Fruit fly (Drosophila melanogaster) whole organism, embryonic: ENCODE data around the gene WRNexo.

Experiments used
- Ada2b ChIP-seq: fragments of 200-800 bp; sonication (Bioruptor generic); IDR thresholded peaks from 2 replicates; pipeline ENCODE4 v1.3.6; 2022; ENCODE audit warnings: missing biosample characterization, missing genetic modification characterization
- Antp ChIP-seq: fragments of 200-800 bp; sonication (Bioruptor generic); optimal IDR thresholded peaks from 3 replicates; lab custom pipeline; 2016; ENCODE audit warnings: missing biosample characterization, missing genetic modification characterization
- BEAF-32 ChIP-seq: fragments of 200-800 bp; sonication (Bioruptor generic); optimal IDR thresholded peaks from 3 replicates; lab custom pipeline; 2017; ENCODE audit warnings: missing biosample characterization, missing genetic modification characterization, mild to moderate bottlenecking, moderate library complexity, missing genetic modification reagents
- CG10209 ChIP-seq: fragments of 200-800 bp; sonication (Bioruptor generic); optimal IDR thresholded peaks from 3 replicates; lab custom pipeline; 2017; ENCODE audit warnings: missing biosample characterization, mild to moderate bottlenecking, missing genetic modification characterization, missing genetic modification reagents
- CG10462 ChIP-seq: fragments of 200-800 bp; sonication (Bioruptor generic); optimal IDR thresholded peaks from 2 replicates; lab custom pipeline; 2016; ENCODE audit warnings: missing biosample characterization, missing genetic modification characterization
- CG11723 ChIP-seq: fragments of 200-800 bp; sonication (Bioruptor generic); optimal IDR thresholded peaks from 2 replicates; lab custom pipeline; 2017; ENCODE audit warnings: missing biosample characterization, mild to moderate bottlenecking, missing genetic modification characterization
- CG14667 ChIP-seq: fragments of 200-800 bp; sonication (Bioruptor generic); IDR thresholded peaks from 2 replicates; pipeline ENCODE4 v1.3.6; 2022; ENCODE audit warnings: missing biosample characterization, missing genetic modification characterization
- CG15479 ChIP-seq: fragments of 200-800 bp; sonication (Bioruptor generic); optimal IDR thresholded peaks from 3 replicates; lab custom pipeline; 2019; ENCODE audit warnings: missing biosample characterization, mild to moderate bottlenecking, missing genetic modification characterization, moderate library complexity
- CG16815 ChIP-seq: fragments of 200-800 bp; sonication (Bioruptor generic); optimal IDR thresholded peaks from 3 replicates; lab custom pipeline; 2017; ENCODE audit warnings: missing biosample characterization, mild to moderate bottlenecking, missing genetic modification characterization
- CG17612 ChIP-seq: fragments of 200-800 bp; sonication (Bioruptor generic); IDR thresholded peaks from 2 replicates; pipeline ENCODE4 v1.3.6; 2022; ENCODE audit warnings: missing biosample characterization, missing genetic modification characterization
- CG18262 ChIP-seq: fragments of 200-800 bp; optimal IDR thresholded peaks from 3 replicates; lab custom pipeline; 2019; ENCODE audit warnings: missing biosample characterization, mild to moderate bottlenecking, missing genetic modification characterization, moderate library complexity
- CG18599 ChIP-seq: fragments of 200-800 bp; sonication (Bioruptor generic); optimal IDR thresholded peaks from 3 replicates; lab custom pipeline; 2017; ENCODE audit warnings: missing biosample characterization, missing genetic modification characterization, mild to moderate bottlenecking, moderate library complexity, missing genetic modification reagents
- CG2889 ChIP-seq: fragments of 200-800 bp; sonication (Bioruptor generic); IDR thresholded peaks from 3 replicates; pipeline ENCODE4 v1.3.6; 2022; ENCODE audit warnings: missing biosample characterization, missing genetic modification characterization
- CG33557 ChIP-seq: fragments of 200-800 bp; sonication (Bioruptor generic); optimal IDR thresholded peaks from 2 replicates; lab custom pipeline; 2019; ENCODE audit warnings: missing biosample characterization, mild to moderate bottlenecking, missing genetic modification characterization, moderate library complexity
- CG4360 ChIP-seq: fragments of 200-800 bp; sonication (Bioruptor generic); IDR thresholded peaks from 2 replicates; pipeline ENCODE4 v1.3.6; 2022; ENCODE audit warnings: missing biosample characterization, missing genetic modification characterization
- CG6272 ChIP-seq: fragments of 200-800 bp; sonication (Bioruptor generic); IDR thresholded peaks from 2 replicates; pipeline ENCODE4 v1.3.6; 2022; ENCODE audit warnings: missing biosample characterization, missing genetic modification characterization
- CG7963 ChIP-seq: fragments of 200-800 bp; sonication (Bioruptor generic); IDR thresholded peaks from 3 replicates; pipeline ENCODE4 v1.3.6; 2022; ENCODE audit warnings: missing biosample characterization, missing genetic modification characterization; ENCODE audit not compliant: partially characterized antibody
- CG8359 ChIP-seq: fragments of 200-800 bp; sonication (Bioruptor generic); optimal IDR thresholded peaks from 2 replicates; lab custom pipeline; 2017; ENCODE audit warnings: missing biosample characterization, mild to moderate bottlenecking, missing genetic modification characterization, borderline replicate concordance
- CG9215 ChIP-seq: fragments of 200-800 bp; sonication (Bioruptor generic); IDR thresholded peaks from 2 replicates; pipeline ENCODE4 v1.3.6; 2022; ENCODE audit warnings: missing biosample characterization, missing genetic modification characterization
- CHES-1-like ChIP-seq: fragments of 200-800 bp; sonication (Bioruptor generic); optimal IDR thresholded peaks from 2 replicates; lab custom pipeline; 2016; ENCODE audit warnings: missing biosample characterization, missing genetic modification characterization
- CkIIα-i1 ChIP-seq: fragments of 200-800 bp; sonication (Bioruptor generic); IDR thresholded peaks from 2 replicates; pipeline ENCODE4 v1.3.6; 2022; ENCODE audit warnings: missing biosample characterization, missing genetic modification characterization
- Dek ChIP-seq: fragments of 200-800 bp; sonication (Bioruptor generic); optimal IDR thresholded peaks from 3 replicates; lab custom pipeline; 2019; ENCODE audit warnings: missing biosample characterization, mild to moderate bottlenecking, missing genetic modification characterization, moderate library complexity
- Ets65A ChIP-seq: fragments of 200-800 bp; sonication (Bioruptor generic); peaks from one replicate; lab custom pipeline; 2016; ENCODE audit warnings: missing biosample characterization, missing genetic modification characterization
- HLH4C ChIP-seq: fragments of 200-800 bp; sonication (Bioruptor generic); IDR thresholded peaks from 3 replicates; pipeline ENCODE4 v1.3.6; 2022; ENCODE audit warnings: missing biosample characterization, missing genetic modification characterization; ENCODE audit not compliant: partially characterized antibody
- Hr51 ChIP-seq, 2 experiments: fragments of 200-800 bp; sonication (Bioruptor generic); optimal IDR thresholded peaks; 2 replicates in 1 of 2; 3 replicates in 1 of 2; lab custom pipeline; 2016 to 2018; ENCODE audit warnings: missing biosample characterization in 2 of 2, missing genetic modification characterization in 2 of 2, mild to moderate bottlenecking in 1 of 2, moderate library complexity in 1 of 2
- Jarid2 ChIP-seq: fragments of 200-800 bp; sonication (Bioruptor generic); optimal IDR thresholded peaks from 3 replicates; lab custom pipeline; 2017; ENCODE audit warnings: mild to moderate bottlenecking, missing biosample characterization, missing genetic modification reagents, missing genetic modification characterization
- Lpt ChIP-seq: fragments of >200 bp; optimal IDR thresholded peaks from 2 replicates; lab custom pipeline; 2018; ENCODE audit warnings: missing biosample characterization, missing genetic modification characterization
- Myb ChIP-seq: fragments of 200-800 bp; sonication (Bioruptor generic); optimal IDR thresholded peaks from 2 replicates; lab custom pipeline; 2016; ENCODE audit warnings: missing biosample characterization, missing genetic modification characterization
- NFAT ChIP-seq: fragments of 200-800 bp; sonication (Bioruptor generic); IDR thresholded peaks from 2 replicates; pipeline ENCODE4 v1.3.6; 2022; ENCODE audit warnings: missing biosample characterization, missing genetic modification characterization
- Taf1 ChIP-seq: fragments of 200-800 bp; sonication (Bioruptor generic); IDR thresholded peaks from 2 replicates; pipeline ENCODE4 v1.3.6; 2022; ENCODE audit warnings: missing biosample characterization, missing genetic modification characterization
- Usf ChIP-seq: fragments of 200-800 bp; sonication (Bioruptor generic); optimal IDR thresholded peaks from 2 replicates; lab custom pipeline; 2017; ENCODE audit warnings: missing genotype, missing biosample characterization, missing genetic modification characterization
- ara ChIP-seq: fragments of 200-800 bp; sonication (Bioruptor generic); IDR thresholded peaks from 2 replicates; pipeline ENCODE4 v1.3.6; 2022; ENCODE audit warnings: missing biosample characterization, missing genetic modification characterization
- az2 ChIP-seq: fragments of 200-800 bp; sonication (Bioruptor generic); optimal IDR thresholded peaks from 3 replicates; lab custom pipeline; 2016; ENCODE audit warnings: missing biosample characterization, missing genetic modification characterization
- cato ChIP-seq: fragments of 200-800 bp; sonication (Bioruptor generic); optimal IDR thresholded peaks from 2 replicates; lab custom pipeline; 2016; ENCODE audit warnings: missing biosample characterization, missing genetic modification characterization, borderline replicate concordance
- chif ChIP-seq, 2 experiments: fragments of 200-800 bp; sonication (Bioruptor generic); optimal IDR thresholded peaks; 3 replicates each; lab custom pipeline; 2016; ENCODE audit warnings: missing biosample characterization in 2 of 2, missing genetic modification characterization in 2 of 2
- corto ChIP-seq: fragments of 200-800 bp; sonication (Bioruptor generic); optimal IDR thresholded peaks from 2 replicates; lab custom pipeline; 2016; ENCODE audit warnings: missing biosample characterization, mild to moderate bottlenecking, missing genetic modification characterization, moderate library complexity
- crc ChIP-seq: fragments of 200-800 bp; sonication (Bioruptor generic); optimal IDR thresholded peaks from 2 replicates; lab custom pipeline; 2016; ENCODE audit warnings: missing biosample characterization, missing genetic modification characterization
- dm ChIP-seq: fragments of 200-800 bp; sonication (Bioruptor generic); optimal IDR thresholded peaks from 3 replicates; lab custom pipeline; 2016; ENCODE audit warnings: missing biosample characterization, missing genetic modification characterization
- fd64A ChIP-seq: fragments of 200-800 bp; sonication (Bioruptor generic); optimal IDR thresholded peaks from 3 replicates; lab custom pipeline; 2018; ENCODE audit warnings: missing biosample characterization, mild to moderate bottlenecking, missing genetic modification characterization
- fu2 ChIP-seq: fragments of 200-800 bp; sonication (Bioruptor generic); optimal IDR thresholded peaks from 2 replicates; lab custom pipeline; 2016; ENCODE audit warnings: missing biosample characterization, missing genetic modification characterization
- jumu ChIP-seq: fragments of 200-800 bp; sonication (Bioruptor generic); optimal IDR thresholded peaks from 3 replicates; lab custom pipeline; 2016; ENCODE audit warnings: missing biosample characterization, missing genetic modification characterization
- odd ChIP-seq: fragments of 200-800 bp; sonication (Bioruptor generic); optimal IDR thresholded peaks from 2 replicates; lab custom pipeline; 2017; ENCODE audit warnings: missing biosample characterization, mild to moderate bottlenecking, missing genetic modification characterization
- prd ChIP-seq, 3 experiments: fragments of >200 bp in 2 of 3; fragments of 200-800 bp in 1 of 3; sonication (Bioruptor generic) in 1 of 3; optimal IDR thresholded peaks in 2 of 3; IDR thresholded peaks in 1 of 3; 2 replicates in 2 of 3; 3 replicates in 1 of 3; pipeline versions ENCODE4 v1.3.6 to Lab custom; 2017 to 2022; ENCODE audit warnings: missing biosample characterization in 1 of 3, missing genetic modification characterization in 1 of 3
- sens-2 ChIP-seq: fragments of 200-800 bp; sonication (Bioruptor generic); IDR thresholded peaks from 2 replicates; pipeline ENCODE4 v1.3.6; 2022; ENCODE audit warnings: missing biosample characterization, missing genetic modification characterization
- sna ChIP-seq: fragments of 200-800 bp; sonication (Bioruptor generic); IDR thresholded peaks from 2 replicates; pipeline ENCODE4 v1.3.6; 2022; ENCODE audit warnings: missing biosample characterization, missing genetic modification characterization; ENCODE audit not compliant: partially characterized antibody
- so ChIP-seq: fragments of 200-800 bp; sonication (Bioruptor generic); IDR thresholded peaks from 3 replicates; pipeline ENCODE4 v1.3.6; 2022; ENCODE audit warnings: missing biosample characterization, missing genetic modification characterization
- sqz ChIP-seq: fragments of 200-800 bp; sonication (Bioruptor generic); optimal IDR thresholded peaks from 3 replicates; lab custom pipeline; 2018; ENCODE audit warnings: missing biosample characterization, mild to moderate bottlenecking, missing genetic modification characterization

The WRNexo gene

DNA sequence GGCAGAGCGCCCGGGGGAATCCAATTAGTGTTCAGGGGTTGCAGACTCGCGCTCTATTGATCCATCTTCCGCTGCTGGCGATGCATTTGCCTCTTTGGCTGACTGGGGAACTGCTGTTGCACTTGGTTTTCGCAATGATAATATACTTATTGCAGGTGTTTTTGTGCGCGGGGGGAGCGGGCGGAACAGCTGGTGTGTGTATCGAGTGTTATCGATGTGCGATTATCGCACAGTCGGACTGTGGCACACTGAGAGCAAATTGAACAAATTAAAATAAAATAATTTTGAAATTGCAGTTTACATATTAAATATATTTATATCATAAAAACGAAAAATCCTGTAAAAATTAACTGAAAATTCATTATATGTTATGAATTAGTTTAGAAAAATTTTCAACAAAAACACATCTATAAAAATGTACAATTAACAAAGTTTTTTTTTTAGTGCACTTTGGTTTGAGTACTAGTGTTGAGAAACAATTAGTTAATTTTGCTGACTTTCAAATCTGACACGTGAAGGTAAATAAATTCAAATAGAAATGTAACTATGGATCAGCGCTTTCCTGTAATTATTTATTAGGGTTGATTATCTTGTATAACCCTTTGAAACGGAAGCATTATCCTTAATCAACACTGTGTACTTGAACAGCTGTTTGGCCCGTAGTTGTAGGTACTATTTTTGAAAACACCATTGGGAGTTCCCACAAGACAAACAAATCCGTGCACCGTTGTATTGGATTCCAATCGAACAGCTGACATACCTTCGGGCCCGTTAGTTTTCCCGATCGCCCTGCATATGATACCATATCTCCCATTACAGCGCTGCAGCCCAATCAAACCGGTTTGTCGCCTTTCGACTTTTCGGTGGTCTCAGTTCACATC, 36.8 kb upstream of the WRNexo start, which contains the start of the genes Wdr37 and koko (continued):
- TF ChIP-seq HLH4C (GFP tag; lab: Robert Waterston, UW): peak; percentile 64; the same call in 2 of the 3 replicates
- TF ChIP-seq Hr51 (GFP tag; optimal IDR thresholded peaks at IDR 0.05; lab: Kevin White, UChicago): peak; percentile 80 to 98
- peak; percentile 97 for TF ChIP-seq ara
- peak; percentile 95 for TF ChIP-seq CG2889 (GFP tag; lab: Robert Waterston, UW)
- peak; percentile 93 for TF ChIP-seq NFAT (GFP tag; lab: Robert Waterston, UW)
- peak; percentile 35; the same call in 1 of the 3 replicates for TF ChIP-seq CG7963 (GFP tag; lab: Robert Waterston, UW)
- peak; percentile 92 for TF ChIP-seq Usf
- TF ChIP-seq corto (GFP tag; lab: Kevin White, UChicago): peak; percentile 79
- TF ChIP-seq sens-2 (GFP tag; lab: Robert Waterston, UW): peak; percentile 78
- peak; percentile 93 for TF ChIP-seq Taf1 (GFP tag; lab: Robert Waterston, UW)
- peak; percentile 97 for TF ChIP-seq az2 (GFP tag; lab: Kevin White, UChicago)
- peak; percentile 96 for TF ChIP-seq CG33557 (GFP tag; lab: Kevin White, UChicago)
- no peak for TF ChIP-seq Lpt (GFP tag; lab: Kevin White, UChicago)
- peak; percentile 53 for TF ChIP-seq dm
- peak; percentile 95 for TF ChIP-seq Ets65A (GFP tag; lab: Kevin White, UChicago)
- TF ChIP-seq crc (GFP tag; lab: Kevin White, UChicago): peak; percentile 74
- TF ChIP-seq sna: peak; percentile 60
- peak; percentile 35 to 85 for TF ChIP-seq chif (GFP tag; optimal IDR thresholded peaks at IDR 0.05; lab: Kevin White, UChicago)
- peak; percentile 97 for TF ChIP-seq CG9215
- TF ChIP-seq CHES-1-like (GFP tag; lab: Kevin White, UChicago): peak; percentile 70
- TF ChIP-seq CG15479 (GFP tag; lab: Kevin White, UChicago): peak; percentile 63
- TF ChIP-seq CG8359: peak; percentile 76
- TF ChIP-seq CG6272 (GFP tag; lab: Robert Waterston, UW): peak; percentile 97
- TF ChIP-seq CkIIα-i1 (GFP tag; lab: Robert Waterston, UW): peak; percentile 79
- TF ChIP-seq Ada2b: peak; percentile 95
- TF ChIP-seq CG14667 (GFP tag; lab: Robert Waterston, UW): peak; percentile 99
- TF ChIP-seq CG4360 (GFP tag; lab: Robert Waterston, UW): peak; percentile 60; the same call in 1 of the 2 replicates
- TF ChIP-seq jumu: peak; percentile 55
- peak; percentile 96 for TF ChIP-seq CG18599 (GFP tag; lab: Kevin White, UChicago)
- TF ChIP-seq CG17612: peak; percentile 94
- peak; percentile 81 for TF ChIP-seq Antp (GFP tag; lab: Kevin White, UChicago)
- TF ChIP-seq Myb: peak; percentile 51
- TF ChIP-seq Jarid2 (GFP tag; lab: Kevin White, UChicago): peak; percentile 63
- peak; percentile 88 for TF ChIP-seq odd
- TF ChIP-seq CG16815 (GFP tag; lab: Kevin White, UChicago): peak; percentile 96
- TF ChIP-seq CG11723 (GFP tag; lab: Kevin White, UChicago): peak; percentile 86
- TF ChIP-seq CG10209 (GFP tag; lab: Kevin White, UChicago): peak; percentile 96
- TF ChIP-seq cato: peak; percentile 94
- peak; percentile 98 for TF ChIP-seq CG18262 (tag; lab: Kevin White, UChicago)
- TF ChIP-seq fu2: peak; percentile 52
- peak; percentile 19 for TF ChIP-seq fd64A
- peak; percentile 97 for TF ChIP-seq Dek (tag; lab: Kevin White, UChicago)
- no peak for TF ChIP-seq prd (optimal IDR thresholded peaks at IDR 0.05; lab: Kevin White, UChicago)
- peak; percentile 99 for TF ChIP-seq prd (GFP tag; IDR thresholded peaks at IDR 0.05; lab: Robert Waterston, UW)
- TF ChIP-seq CG10462: peak; percentile 94
- peak; percentile 93 for TF ChIP-seq sqz (GFP tag; lab: Kevin White, UChicago)
- peak; percentile 90 for TF ChIP-seq so
- TF ChIP-seq BEAF-32 (GFP tag; lab: Kevin White, UChicago): peak; percentile 70
